Fruit fly (Drosophila melanogaster): Measurements from ENCODE around the gene Pburs.

DNA sequence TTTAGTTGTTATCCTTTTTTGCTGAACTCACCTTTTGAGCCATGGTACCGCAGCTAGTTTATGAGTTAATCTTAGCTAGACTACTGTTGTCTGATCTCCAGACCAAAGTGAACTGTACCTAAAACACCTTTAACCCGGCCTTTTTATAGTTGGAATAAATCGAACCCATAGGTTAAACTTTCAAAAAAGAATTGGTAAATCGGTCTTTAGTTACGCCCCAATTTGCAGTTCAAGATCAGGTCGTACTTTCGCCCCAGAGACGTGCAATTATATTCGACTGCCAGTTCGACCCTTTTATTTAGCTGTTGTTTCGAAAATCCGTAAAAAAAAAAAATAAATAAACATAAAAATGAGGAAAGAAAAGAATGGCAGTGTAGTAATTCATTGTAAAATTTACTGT is 8.0 kb upstream of the Pburs start, which contains the start of gene Cpr35B:
- TF ChIP-seq CG8478 (optimal IDR thresholded peaks at IDR 0.05) (no peak), Hr78 (GFP tag; optimal IDR thresholded peaks at IDR 0.05) (no peak), CG30403 (GFP tag; optimal IDR thresholded peaks at IDR 0.05) (no peak), ro (GFP tag; IDR thresholded peaks at IDR 0.05) (no peak), Lpt (GFP tag; optimal IDR thresholded peaks at IDR 0.05) (no peak), Oaz (GFP tag; IDR thresholded peaks at IDR 0.05) (no peak), CG18764 (GFP tag; optimal IDR thresholded peaks at IDR 0.05) (no peak), CG2889 (GFP tag; IDR thresholded peaks at IDR 0.05) (no peak), sob (GFP tag; IDR thresholded peaks at IDR 0.05) (no peak), sug (tag; optimal IDR thresholded peaks at IDR 0.05) (no peak)
